Fruit fly (Drosophila melanogaster): ENCODE measurements around the gene t-Grip91.
A peak's percentile ranks its signal among the peaks of the same experiment; 100 is the strongest.

- no peak for TF ChIP-seq woc (GFP tag; optimal IDR thresholded peaks at IDR 0.05)
- TF ChIP-seq psq (GFP tag; optimal IDR thresholded peaks at IDR 0.05) = peak; percentile 97
- no peak for TF ChIP-seq sage (GFP tag; optimal IDR thresholded peaks at IDR 0.05)
- no peak for TF ChIP-seq br (GFP tag; optimal IDR thresholded peaks at IDR 0.05)
- TF ChIP-seq Mio (GFP tag; optimal IDR thresholded peaks at IDR 0.05) = no peak
- peak; percentile 2 for TF ChIP-seq brk (GFP tag; optimal IDR thresholded peaks at IDR 0.05)
- TF ChIP-seq h (GFP tag; optimal IDR thresholded peaks at IDR 0.05) = no peak
- TF ChIP-seq Vsx2 (GFP tag; optimal IDR thresholded peaks at IDR 0.05; ENCODE audit: partially characterized antibody) = no peak
- peak; percentile 75 for TF ChIP-seq Dif (GFP tag; optimal IDR thresholded peaks at IDR 0.05; ENCODE audit: partially characterized antibody)
- TF ChIP-seq Myc (optimal IDR thresholded peaks at IDR 0.05) = no peak
- no peak for TF ChIP-seq Abd-B (GFP tag; optimal IDR thresholded peaks at IDR 0.05)
- no peak for TF ChIP-seq usp (GFP tag; optimal IDR thresholded peaks at IDR 0.05)
- no peak for TF ChIP-seq OdsH (GFP tag; optimal IDR thresholded peaks at IDR 0.05)
- no peak for TF ChIP-seq fru (GFP tag; optimal IDR thresholded peaks at IDR 0.05)
Measured at dm6 chr2L:15745036-15745854, 38.6 kb upstream of the t-Grip91 start.

All from whole organism, wandering third instar larva.